Worm (Caenorhabditis elegans) whole organism, L3 larva: ENCODE data around the gene lmtr-3.

ENCODE experiments used
- R02D3.7 ChIP-seq: fragments of 150-350 bp; optimal IDR thresholded peaks from 2 replicates; lab custom pipeline; 2014; ENCODE audit warnings: missing biosample characterization, missing genetic modification characterization
- aly-2 ChIP-seq: fragments of 150-350 bp; optimal IDR thresholded peaks from 2 replicates; lab custom pipeline; 2014; ENCODE audit warnings: missing biosample characterization, missing genetic modification characterization
- ama-1 ChIP-seq: fragments of 150-350 bp; optimal IDR thresholded peaks from 2 replicates; lab custom pipeline; 2018
- ceh-16 ChIP-seq: sonication (generic microtip); optimal IDR thresholded peaks from 2 replicates; lab custom pipeline; 2017; ENCODE audit warnings: missing biosample characterization, missing genetic modification characterization
- ceh-28 ChIP-seq: fragments of 150-350 bp; optimal IDR thresholded peaks from 2 replicates; lab custom pipeline; 2014; ENCODE audit warnings: missing biosample characterization, missing genetic modification reagents, missing genetic modification characterization
- ceh-9 ChIP-seq: sonication (generic microtip); optimal IDR thresholded peaks from 2 replicates; lab custom pipeline; 2018; ENCODE audit warnings: missing biosample characterization, missing genetic modification characterization
- daf-12 ChIP-seq: fragments of 150-350 bp; optimal IDR thresholded peaks from 2 replicates; lab custom pipeline; 2014; ENCODE audit warnings: missing biosample characterization, missing genetic modification reagents, missing genetic modification characterization
- egl-27 ChIP-seq: sonication (generic microtip); optimal IDR thresholded peaks from 4 replicates; lab custom pipeline; 2017; ENCODE audit warnings: missing biosample characterization, missing genetic modification reagents, missing genetic modification characterization
- egl-5 ChIP-seq: fragments of 150-350 bp; optimal IDR thresholded peaks from 2 replicates; lab custom pipeline; 2017; ENCODE audit warnings: missing biosample characterization, missing genetic modification reagents, missing genetic modification characterization, inconsistent platforms
- elt-2 ChIP-seq: sonication (generic microtip); optimal IDR thresholded peaks from 2 replicates; lab custom pipeline; 2016; ENCODE audit warnings: missing genetic modification reagents, mild to moderate bottlenecking, missing genetic modification characterization, missing compliant biosample characterization
- elt-3 ChIP-seq, 3 experiments: fragments of 150-350 bp in 1 of 3; sonication (generic microtip) in 2 of 3; optimal IDR thresholded peaks; 2 replicates in 2 of 3; 4 replicates in 1 of 3; lab custom pipeline; 2014 to 2017; ENCODE audit warnings: missing biosample characterization in 3 of 3, missing genetic modification characterization in 3 of 3
- fkh-10 ChIP-seq: sonication (generic microtip); optimal IDR thresholded peaks from 2 replicates; lab custom pipeline; 2017; ENCODE audit warnings: missing biosample characterization, missing genetic modification reagents, missing genetic modification characterization
- fkh-2 ChIP-seq: fragments of 150-350 bp; optimal IDR thresholded peaks from 2 replicates; lab custom pipeline; 2014; ENCODE audit warnings: missing biosample characterization, missing genetic modification reagents, missing genetic modification characterization
- fos-1 ChIP-seq: fragments of 150-350 bp; optimal IDR thresholded peaks from 2 replicates; lab custom pipeline; 2014; ENCODE audit warnings: missing biosample characterization, missing genetic modification characterization
- hmg-11 ChIP-seq: sonication (generic microtip); optimal IDR thresholded peaks from 2 replicates; lab custom pipeline; 2016; ENCODE audit warnings: missing genetic modification characterization, missing compliant biosample characterization
- jun-1 ChIP-seq: fragments of 150-350 bp; optimal IDR thresholded peaks from 2 replicates; lab custom pipeline; 2014; ENCODE audit warnings: missing biosample characterization, missing genetic modification reagents, missing genetic modification characterization
- lin-15B ChIP-seq: fragments of 150-350 bp; optimal IDR thresholded peaks from 2 replicates; lab custom pipeline; 2014; ENCODE audit warnings: missing biosample characterization, missing genetic modification characterization
- lin-39 ChIP-seq: fragments of 150-350 bp; optimal IDR thresholded peaks from 2 replicates; lab custom pipeline; 2018; ENCODE audit warnings: missing biosample characterization, missing genetic modification reagents, missing genetic modification characterization
- lsy-12 ChIP-seq: sonication (generic microtip); optimal IDR thresholded peaks from 2 replicates; lab custom pipeline; 2016; ENCODE audit warnings: mild to moderate bottlenecking, missing genetic modification characterization, missing compliant biosample characterization
- mdl-1 ChIP-seq: fragments of 150-350 bp; optimal IDR thresholded peaks from 2 replicates; lab custom pipeline; 2014; ENCODE audit warnings: missing biosample characterization, missing genetic modification characterization
- nfya-1 ChIP-seq: sonication (generic microtip); optimal IDR thresholded peaks from 2 replicates; lab custom pipeline; 2017; ENCODE audit warnings: missing genetic modification characterization, mild to moderate bottlenecking, missing compliant biosample characterization, antibody characterized with exemption, moderate library complexity; ENCODE audit not compliant: insufficient read depth
- nhr-23 ChIP-seq: fragments of 150-350 bp; optimal IDR thresholded peaks from 2 replicates; lab custom pipeline; 2014; ENCODE audit warnings: missing biosample characterization, missing genetic modification reagents, missing genetic modification characterization
- nhr-25 ChIP-seq: sonication (generic microtip); optimal IDR thresholded peaks from 2 replicates; lab custom pipeline; 2017; ENCODE audit warnings: missing biosample characterization, missing genetic modification characterization
- nhr-43 ChIP-seq: sonication (generic microtip); optimal IDR thresholded peaks from 2 replicates; lab custom pipeline; 2016; ENCODE audit warnings: mild to moderate bottlenecking, missing genetic modification characterization, missing compliant biosample characterization; ENCODE audit not compliant: poor library complexity, severe bottlenecking
- nhr-67 ChIP-seq: fragments of 150-350 bp; optimal IDR thresholded peaks from 2 replicates; lab custom pipeline; 2014; ENCODE audit warnings: missing biosample characterization, missing genetic modification characterization
- nhr-77 ChIP-seq: fragments of 150-350 bp; optimal IDR thresholded peaks from 2 replicates; lab custom pipeline; 2014; ENCODE audit warnings: missing biosample characterization, missing genetic modification characterization
- pha-4 ChIP-seq: fragments of 150-350 bp; optimal IDR thresholded peaks from 2 replicates; lab custom pipeline; 2014; ENCODE audit warnings: missing biosample characterization, missing genetic modification reagents, missing genetic modification characterization
- pqm-1 ChIP-seq: fragments of 150-350 bp; optimal IDR thresholded peaks from 2 replicates; lab custom pipeline; 2017; ENCODE audit warnings: missing biosample characterization, missing genetic modification characterization, inconsistent platforms
- sea-2 ChIP-seq: fragments of 150-350 bp; sonication (generic microtip); optimal IDR thresholded peaks from 4 replicates; lab custom pipeline; 2014; ENCODE audit warnings: missing biosample characterization, missing genetic modification reagents, missing genetic modification characterization
- skn-1 ChIP-seq: fragments of 150-350 bp; optimal IDR thresholded peaks from 2 replicates; lab custom pipeline; 2014; ENCODE audit warnings: missing biosample characterization, missing genetic modification characterization
- snpc-4 ChIP-seq: fragments of 150-350 bp; optimal IDR thresholded peaks from 2 replicates; lab custom pipeline; 2014; ENCODE audit warnings: missing biosample characterization, missing genetic modification characterization
- tbx-2 ChIP-seq: sonication (generic microtip); optimal IDR thresholded peaks from 2 replicates; lab custom pipeline; 2016; ENCODE audit warnings: mild to moderate bottlenecking, missing genetic modification characterization, missing compliant biosample characterization
- unc-39 ChIP-seq: sonication (generic microtip); optimal IDR thresholded peaks from 4 replicates; lab custom pipeline; 2017; ENCODE audit warnings: missing biosample characterization, missing genetic modification characterization
- ztf-4 ChIP-seq: fragments of 150-350 bp; optimal IDR thresholded peaks from 2 replicates; lab custom pipeline; 2014; ENCODE audit warnings: missing biosample characterization, missing genetic modification characterization

lmtr-3 gene

DNA sequence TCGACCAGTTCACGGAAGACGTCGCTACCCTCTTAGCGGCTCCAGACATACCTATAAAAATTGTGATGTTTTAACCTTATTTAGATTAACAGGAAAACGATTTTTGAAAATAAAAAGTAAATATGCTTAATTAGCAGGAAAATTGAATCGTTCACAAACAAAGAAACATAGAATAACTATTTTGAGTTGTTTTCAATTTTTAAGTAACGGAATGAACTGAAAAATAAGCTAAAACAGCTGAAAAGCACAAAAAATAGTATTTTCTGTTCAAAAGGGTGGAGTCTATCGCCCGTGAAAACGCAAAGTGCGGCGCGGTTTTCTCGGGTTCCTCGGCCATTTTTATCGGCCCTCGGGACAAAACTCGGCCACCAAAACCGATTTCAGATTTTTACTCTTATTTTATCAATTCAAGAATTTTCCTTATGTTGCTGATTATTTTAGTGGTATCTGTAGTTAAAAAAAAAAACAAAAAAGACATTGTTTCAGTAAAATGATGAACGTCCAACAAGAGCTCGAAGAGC is at the start of gene lmtr-3, which contains the start of gene atp-5:
TSS of gene lmtr-3 (plus strand) at position 370 of the 521 bp plus-strand sequence.
TSS of gene atp-5 (minus strand) at position 51 of the 521 bp plus-strand sequence.
- TF ChIP-seq pha-4 (peak; percentile 81), snpc-4 (tag; lab: Kevin White, UChicago) (peak; percentile 81), pqm-1 (tag; lab: Kevin White, UChicago) (peak; percentile 42), lin-39 (tag; lab: Kevin White, UChicago) (peak; percentile 65), R02D3.7 (tag; lab: Kevin White, UChicago) (peak; percentile 14), elt-2 (tag; lab: Kevin White, UChicago) (peak; percentile 64), unc-39 (no peak), hmg-11 (tag; lab: Kevin White, UChicago) (peak; percentile 80), ceh-28 (tag; lab: Kevin White, UChicago) (no peak), egl-5 (no peak), nhr-23 (tag; lab: Kevin White, UChicago) (peak; percentile 52), nfya-1 (peak; percentile 74), jun-1 (tag; lab: Kevin White, UChicago) (no peak), nhr-25 (tag; lab: Kevin White, UChicago) (peak; percentile 64), lsy-12 (peak; percentile 52), nhr-77 (no peak), lin-15B (tag; lab: Kevin White, UChicago) (peak; percentile 85), nhr-43 (tag; lab: Kevin White, UChicago) (peak; percentile 91)
- TF ChIP-seq, all 47 proteins: peak for 13

DNA sequence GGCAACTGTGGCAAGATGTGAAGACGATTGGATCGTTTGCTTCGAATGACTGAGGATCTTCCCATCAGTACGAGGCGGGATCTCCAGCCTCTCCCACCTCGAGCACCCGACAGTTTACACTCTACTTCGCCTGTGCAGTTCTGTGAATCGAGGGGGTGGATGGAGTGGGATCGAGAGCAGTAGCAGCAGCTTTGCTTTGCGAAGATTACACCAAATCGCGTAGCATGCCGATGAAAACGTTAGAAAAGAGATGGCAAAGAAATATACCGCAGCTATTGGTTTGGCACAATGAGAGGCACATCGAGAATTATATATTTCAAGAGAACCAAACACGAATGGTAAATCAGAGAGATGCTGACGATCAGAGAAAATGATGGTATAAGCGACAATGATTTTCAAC is 49.5 kb upstream of the lmtr-3 start, which contains the start of gene act-3:
TSS of gene act-3 (minus strand) at position 51 of the 400 bp plus-strand sequence.
- TF ChIP-seq pha-4 (peak; percentile 1), nfya-1 (peak; percentile 40), nhr-23 (tag; lab: Kevin White, UChicago) (no peak), egl-27 (tag; lab: Kevin White, UChicago) (no peak), ama-1 (lab: Kevin White, UChicago) (no peak), lin-39 (tag; lab: Kevin White, UChicago) (peak; percentile 27), unc-39 (no peak)
- TF ChIP-seq, all 47 proteins: peak for 3

DNA sequence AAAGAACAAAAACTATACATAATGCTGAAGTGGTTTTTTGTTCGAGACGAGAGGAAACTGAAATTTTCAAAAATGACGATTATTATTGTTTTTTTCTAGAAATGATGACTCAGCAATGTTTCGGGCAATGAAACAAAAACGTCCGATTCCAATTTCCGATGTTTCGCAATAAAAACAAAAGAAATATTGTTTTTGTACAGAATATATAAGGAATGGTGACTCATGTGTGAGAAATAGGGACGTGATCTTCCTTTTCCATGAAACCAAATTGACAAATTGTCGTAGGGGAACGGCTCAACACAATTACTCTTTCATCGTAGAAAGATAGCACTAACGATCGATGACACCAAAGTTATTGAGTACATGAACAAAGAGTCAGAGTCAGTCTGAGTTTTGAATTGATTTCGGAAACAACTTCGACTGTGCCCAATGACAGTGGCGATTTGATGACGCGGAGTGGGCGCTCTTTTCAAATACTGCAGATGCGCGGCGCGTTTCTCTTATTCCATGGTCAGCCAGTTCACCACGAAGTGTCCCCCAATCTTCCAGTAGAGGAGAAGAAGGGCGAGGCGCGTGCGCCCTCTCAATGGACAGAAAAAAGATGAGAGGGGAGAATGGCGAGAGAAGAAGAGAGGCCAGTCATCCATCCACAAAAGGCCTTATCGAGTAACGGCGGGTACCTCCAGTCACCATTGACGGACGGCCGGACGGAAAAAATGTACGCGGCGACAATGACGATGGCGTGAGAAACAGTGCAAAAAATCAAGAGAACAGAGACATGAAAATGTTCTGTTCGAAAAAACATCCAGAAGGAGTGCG is 48.6 kb upstream of the lmtr-3 start:
- TF ChIP-seq hmg-11 (tag; lab: Kevin White, UChicago) (peak; percentile 85), nhr-23 (tag; lab: Kevin White, UChicago) (peak; percentile 26), nfya-1 (peak; percentile 78), jun-1 (tag; lab: Kevin White, UChicago) (no peak), lin-15B (tag; lab: Kevin White, UChicago) (peak; percentile 61), aly-2 (no peak), ama-1 (lab: Kevin White, UChicago) (peak; percentile 64), sea-2 (no peak), elt-2 (tag; lab: Kevin White, UChicago) (no peak), snpc-4 (tag; lab: Kevin White, UChicago) (peak; percentile 28), nhr-25 (tag; lab: Kevin White, UChicago) (peak; percentile 68), mdl-1 (tag; lab: Kevin White, UChicago) (peak; percentile 23)
- TF ChIP-seq, all 47 proteins: peak for 8

DNA sequence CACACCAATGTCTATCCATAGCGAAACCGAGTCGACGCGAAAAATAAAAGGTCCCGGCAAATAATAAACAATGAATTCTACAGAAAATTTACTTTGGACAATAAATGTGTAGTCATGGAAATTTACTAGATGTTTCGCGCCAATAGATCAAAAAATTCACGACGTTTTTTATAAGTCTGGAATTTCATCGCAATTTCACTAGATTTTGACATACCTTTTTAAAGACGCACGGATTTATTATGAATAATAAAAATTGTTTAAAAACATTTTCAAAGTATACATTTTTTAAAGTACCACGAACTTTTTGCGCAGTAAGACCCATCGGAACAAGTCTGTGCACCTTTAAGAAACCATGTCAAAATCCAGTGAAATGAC is 48.0 kb upstream of the lmtr-3 start:
- TF ChIP-seq tbx-2 (tag; lab: Kevin White, UChicago) (peak; percentile 34), unc-39 (no peak), nhr-43 (tag; lab: Kevin White, UChicago) (peak; percentile 14)

DNA sequence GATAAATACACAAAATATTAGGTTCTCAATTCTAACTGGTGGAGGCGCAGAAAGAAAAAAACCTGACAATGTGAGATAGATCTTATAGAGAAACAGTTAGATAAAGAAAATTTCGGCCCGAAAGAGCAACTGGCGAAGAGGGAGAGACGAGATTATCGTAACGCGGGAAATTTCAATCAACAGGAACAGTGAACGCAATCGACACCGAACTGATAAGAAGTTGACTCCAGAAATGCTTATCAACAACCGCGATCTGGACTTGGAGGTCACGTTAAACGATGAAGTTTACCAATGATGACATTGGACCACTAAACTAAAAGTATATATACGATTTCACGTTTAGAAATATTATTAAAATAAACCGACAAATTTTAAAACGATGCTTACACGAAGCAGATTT is 47.6 kb upstream of the lmtr-3 start:
- TF ChIP-seq ceh-16 (no peak), ztf-4 (no peak), ama-1 (lab: Kevin White, UChicago) (peak; percentile 94), nhr-25 (tag; lab: Kevin White, UChicago) (peak; percentile 72), jun-1 (tag; lab: Kevin White, UChicago) (peak; percentile 4), egl-5 (peak; percentile 8), pha-4 (peak; percentile 32), elt-2 (tag; lab: Kevin White, UChicago) (peak; percentile 52)

DNA sequence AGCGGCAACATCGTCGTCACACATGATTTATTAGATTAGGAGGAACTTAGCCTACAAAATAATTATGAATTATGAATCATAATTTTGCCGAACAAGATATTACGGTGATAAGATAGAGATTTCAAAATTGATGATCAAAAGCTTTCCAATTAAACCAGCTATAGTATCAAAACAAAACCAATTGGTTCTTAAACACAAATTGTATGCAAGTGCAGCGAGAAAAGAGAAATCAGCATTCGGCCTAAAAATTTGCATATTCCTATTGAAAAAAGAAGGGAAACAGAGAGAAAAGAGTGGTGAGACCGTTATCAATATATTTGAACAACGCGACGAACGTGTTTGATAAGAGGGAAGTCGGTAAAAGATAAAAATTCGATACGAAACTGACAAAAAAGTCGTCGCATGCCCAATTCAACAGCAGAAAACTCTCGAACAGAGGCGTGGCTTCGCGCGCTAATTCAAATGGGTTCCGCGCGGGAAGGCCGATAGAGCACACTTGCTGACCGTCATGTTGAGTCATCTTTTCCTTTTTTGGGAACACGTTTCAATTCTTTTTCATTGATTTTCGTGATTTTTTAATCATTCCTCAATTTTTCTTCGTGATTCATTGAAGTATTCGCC is 45.8 kb upstream of the lmtr-3 start, which contains the start of gene act-2:
TSS of gene act-2 (minus strand) at position 51 of the 621 bp plus-strand sequence.
- peak; percentile 88 for TF ChIP-seq nfya-1
- TF ChIP-seq tbx-2 (tag; lab: Kevin White, UChicago), result peak; percentile 34
- peak; percentile 82 for TF ChIP-seq jun-1 (tag; lab: Kevin White, UChicago)
- peak; percentile 73 for TF ChIP-seq snpc-4 (tag; lab: Kevin White, UChicago)
- no peak for TF ChIP-seq sea-2
- TF ChIP-seq fkh-2, result no peak
- TF ChIP-seq skn-1, result peak; percentile 23
- peak; percentile 74 for TF ChIP-seq lin-39 (tag; lab: Kevin White, UChicago)
- TF ChIP-seq fkh-10, result peak; percentile 58
- TF ChIP-seq nhr-23 (tag; lab: Kevin White, UChicago), result peak; percentile 78
- no peak for TF ChIP-seq ceh-9 (tag; lab: Kevin White, UChicago)
- peak; percentile 22 for TF ChIP-seq ama-1 (lab: Kevin White, UChicago)
- peak; percentile 88 for TF ChIP-seq fos-1
- no peak for TF ChIP-seq daf-12 (tag; lab: Kevin White, UChicago)
- TF ChIP-seq lin-15B (tag; lab: Kevin White, UChicago), result peak; percentile 78
- peak; percentile 9 for TF ChIP-seq R02D3.7 (tag; lab: Kevin White, UChicago)
- peak; percentile 75 for TF ChIP-seq pha-4
- peak; percentile 36 for TF ChIP-seq hmg-11 (tag; lab: Kevin White, UChicago)
- TF ChIP-seq elt-2 (tag; lab: Kevin White, UChicago), result peak; percentile 76
- no peak for TF ChIP-seq aly-2
- TF ChIP-seq nhr-67, result no peak
- peak in 1 of 3 experiments; percentile 32 for TF ChIP-seq elt-3 (tag; optimal IDR thresholded peaks at IDR 0.05; lab: Kevin White, UChicago)
